In genomic region chrIII:6110187-6110586, ce11 we compare ENCODE assay signal across 2 worm cellular contexts.
TF ChIP-seq lines count a peak whose summit lies in the region.

No protein-coding gene starts in this region.

TF ChIP-seq in whole organism, late embryonic, 69 proteins besides CTCF, POLR2A, EP300 and RAD21:
- TF ChIP-seq unc-42 (tag; optimal IDR thresholded peaks at IDR 0.05; lab: Kevin White, UChicago), result peak; percentile 54
- TF ChIP-seq tbx-7 (tag; optimal IDR thresholded peaks at IDR 0.05; lab: Kevin White, UChicago), result no peak

TF ChIP-seq in whole organism, mixed stage, embryonic, 35 proteins besides CTCF, POLR2A, EP300 and RAD21:
- TF ChIP-seq mep-1 (tag; optimal IDR thresholded peaks at IDR 0.05; lab: Kevin White, UChicago) (no peak), ces-1 (GFP tag; optimal IDR thresholded peaks at IDR 0.05; lab: Kevin White, UChicago) (peak; percentile 88), nhr-12 (tag; optimal IDR thresholded peaks at IDR 0.05; lab: Kevin White, UChicago) (no peak), unc-120 (tag; optimal IDR thresholded peaks at IDR 0.05; lab: Kevin White, UChicago; ENCODE audit: poor library complexity, severe bottlenecking) (no peak), zip-8 (tag; optimal IDR thresholded peaks at IDR 0.05; lab: Kevin White, UChicago) (no peak), mls-2 (tag; optimal IDR thresholded peaks at IDR 0.05; lab: Kevin White, UChicago) (no peak), lin-32 (GFP tag; optimal IDR thresholded peaks at IDR 0.05; lab: Kevin White, UChicago) (no peak), M03D4.4 (tag; optimal IDR thresholded peaks at IDR 0.05; lab: Kevin White, UChicago) (no peak)
